Fruit fly (Drosophila melanogaster): ENCODE measurements around the gene daed.
A peak's percentile ranks its signal among the peaks of the same experiment; 100 is the strongest.

daed gene

dm6 chr2L:2236722-2237121 is 20.6 kb upstream of the daed start, which contains the start of gene Sec24CD (continued):
- TF ChIP-seq Sry-β (GFP tag; optimal IDR thresholded peaks at IDR 0.05), result no peak
- TF ChIP-seq CG2875 (GFP tag; optimal IDR thresholded peaks at IDR 0.05), result no peak
- peak; percentile 96 for TF ChIP-seq zen2 (GFP tag; IDR thresholded peaks at IDR 0.05; ENCODE audit: partially characterized antibody)
- no peak for TF ChIP-seq CG12299 (tag; optimal IDR thresholded peaks at IDR 0.05)
- TF ChIP-seq Hand (GFP tag; optimal IDR thresholded peaks at IDR 0.05), result no peak
- no peak for TF ChIP-seq CG9932 (GFP tag; IDR thresholded peaks at IDR 0.05)
- no peak for TF ChIP-seq Atf3 (GFP tag; optimal IDR thresholded peaks at IDR 0.05)
- no peak for TF ChIP-seq CG16779 (GFP tag; IDR thresholded peaks at IDR 0.05)
- peak; percentile 26; the same call in 1 of the 2 replicates for TF ChIP-seq Rfx (GFP tag; IDR thresholded peaks at IDR 0.05)
- no peak for TF ChIP-seq otp (GFP tag; IDR thresholded peaks at IDR 0.05)
- no peak for TF ChIP-seq Bteb2 (GFP tag; optimal IDR thresholded peaks at IDR 0.05)
- no peak for TF ChIP-seq CG2199 (GFP tag; IDR thresholded peaks at IDR 0.05)
- peak; percentile 46 for TF ChIP-seq lbe (GFP tag; optimal IDR thresholded peaks at IDR 0.05)
- no peak for TF ChIP-seq al (GFP tag; IDR thresholded peaks at IDR 0.05)
- TF ChIP-seq CG8359 (GFP tag; optimal IDR thresholded peaks at IDR 0.05; ENCODE audit: borderline replicate concordance), result no peak
- TF ChIP-seq kah (GFP tag; optimal IDR thresholded peaks at IDR 0.05), result no peak
- peak; percentile 76 for TF ChIP-seq hbn (GFP tag; IDR thresholded peaks at IDR 0.05; ENCODE audit: partially characterized antibody)
- peak; percentile 33 for TF ChIP-seq sens (GFP tag)
- peak; percentile 35 for TF ChIP-seq CG9797 (GFP tag; optimal IDR thresholded peaks at IDR 0.05)
- TF ChIP-seq CG4820 (GFP tag; optimal IDR thresholded peaks at IDR 0.05), result no peak
- TF ChIP-seq CG6175 (GFP tag; IDR thresholded peaks at IDR 0.05), result no peak
- TF ChIP-seq CG3407 (GFP tag; optimal IDR thresholded peaks at IDR 0.05), result no peak
- no peak for TF ChIP-seq klu (GFP tag; IDR thresholded peaks at IDR 0.05)
- TF ChIP-seq CG12104 (GFP tag; optimal IDR thresholded peaks at IDR 0.05), result no peak
- no peak for TF ChIP-seq bcd (GFP tag; optimal IDR thresholded peaks at IDR 0.05)
- TF ChIP-seq Dip3 (GFP tag; optimal IDR thresholded peaks at IDR 0.05), result no peak
- peak; percentile 98 for TF ChIP-seq CG34224 (GFP tag; IDR thresholded peaks at IDR 0.05; ENCODE audit: partially characterized antibody)
- no peak for TF ChIP-seq CG9876 (GFP tag; optimal IDR thresholded peaks at IDR 0.05)
- TF ChIP-seq CG8388 (GFP tag; optimal IDR thresholded peaks at IDR 0.05), result no peak
- peak; percentile 52 for TF ChIP-seq CG12391 (tag; optimal IDR thresholded peaks at IDR 0.05)
- TF ChIP-seq CG9609 (GFP tag; optimal IDR thresholded peaks at IDR 0.05), result no peak
- no peak for TF ChIP-seq CG11723 (GFP tag; optimal IDR thresholded peaks at IDR 0.05)
- no peak for TF ChIP-seq CG31388 (GFP tag; optimal IDR thresholded peaks at IDR 0.05)
- no peak for TF ChIP-seq jigr1 (GFP tag; IDR thresholded peaks at IDR 0.05)
- TF ChIP-seq CG3847 (GFP tag; IDR thresholded peaks at IDR 0.05), result no peak
- no peak for TF ChIP-seq CG15601 (tag; optimal IDR thresholded peaks at IDR 0.05)
- TF ChIP-seq CG18476 (GFP tag; optimal IDR thresholded peaks at IDR 0.05), result no peak
- no peak for TF ChIP-seq CG15696 (tag; optimal IDR thresholded peaks at IDR 0.05)
- peak; percentile 84 for TF ChIP-seq CG16813 (GFP tag; IDR thresholded peaks at IDR 0.05; ENCODE audit: partially characterized antibody)
- no peak for TF ChIP-seq croc (GFP tag; conservative IDR thresholded peaks at IDR 0.05)
- no peak for TF ChIP-seq CG7357 (GFP tag; IDR thresholded peaks at IDR 0.05)
- no peak for TF ChIP-seq caup (GFP tag; optimal IDR thresholded peaks at IDR 0.05; ENCODE audit: severe bottlenecking)
- TF ChIP-seq zen (tag; optimal IDR thresholded peaks at IDR 0.05), result peak; percentile 24
- TF ChIP-seq CG17568 (GFP tag; optimal IDR thresholded peaks at IDR 0.05), result no peak
- TF ChIP-seq CG14667 (GFP tag; IDR thresholded peaks at IDR 0.05), result no peak
- no peak for TF ChIP-seq tin (GFP tag; optimal IDR thresholded peaks at IDR 0.05)
- TF ChIP-seq E2f2 (GFP tag; IDR thresholded peaks at IDR 0.05), result peak; percentile 38
- no peak for TF ChIP-seq fd102C (GFP tag; optimal IDR thresholded peaks at IDR 0.05)
- no peak for TF ChIP-seq rib (GFP tag; IDR thresholded peaks at IDR 0.05)
- no peak for TF ChIP-seq dimm (GFP tag; IDR thresholded peaks at IDR 0.05)
- TF ChIP-seq chif (GFP tag; optimal IDR thresholded peaks at IDR 0.05), result no peak
- TF ChIP-seq gt (GFP tag; IDR thresholded peaks at IDR 0.05), result no peak
